Fruit fly (Drosophila melanogaster) Kc167 (cell line): Measurements from ENCODE around the gene eIF3i.

Source experiments
- Myc ChIP-seq: fragments of >200 bp; optimal IDR thresholded peaks from 2 replicates; lab custom pipeline; 2017; ENCODE audit warnings: missing external identifiers
- Sin3A ChIP-seq: fragments of >200 bp; optimal IDR thresholded peaks from 2 replicates; lab custom pipeline; 2018; ENCODE audit warnings: missing external identifiers
- h ChIP-seq: fragments of >200 bp; optimal IDR thresholded peaks from 3 replicates; lab custom pipeline; 2018; ENCODE audit warnings: missing external identifiers
- insv ChIP-seq: fragments of >200 bp; optimal IDR thresholded peaks from 3 replicates; lab custom pipeline; 2018; ENCODE audit warnings: missing external identifiers
- psq ChIP-seq: fragments of >200 bp; optimal IDR thresholded peaks from 2 replicates; lab custom pipeline; 2017; ENCODE audit warnings: missing external identifiers
- ttk ChIP-seq: sonication (Bioruptor generic); optimal IDR thresholded peaks from 2 replicates; lab custom pipeline; 2017; ENCODE audit warnings: missing external identifiers

DNA sequence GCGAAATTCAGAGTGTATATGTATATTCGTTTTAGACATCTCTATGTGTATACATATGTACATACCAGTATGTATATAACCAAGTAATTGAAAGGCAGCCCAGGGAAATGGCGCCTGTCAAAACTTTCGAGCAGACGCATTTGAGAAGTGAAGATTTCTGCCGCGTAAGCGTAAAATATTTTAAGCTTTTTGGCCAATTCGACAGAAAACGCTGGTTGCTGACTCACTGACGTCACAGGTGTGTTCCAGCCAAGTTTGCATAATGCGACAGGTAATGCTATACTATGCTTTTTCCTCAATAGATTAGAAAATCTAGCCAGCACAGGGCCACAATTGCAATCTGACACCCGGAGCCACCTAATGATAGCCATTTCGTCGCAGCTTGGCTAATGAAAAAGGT lies 50.8 kb downstream of the eIF3i start:
- TF ChIP-seq psq (lab: Kevin White, UChicago), result no peak
- no peak for TF ChIP-seq ttk (lab: Kevin White, UChicago)
- no peak for TF ChIP-seq insv (lab: Kevin White, UChicago)
- TF ChIP-seq Sin3A (lab: Kevin White, UChicago), result no peak
- no peak for TF ChIP-seq h (lab: Kevin White, UChicago)
- TF ChIP-seq Myc (lab: Kevin White, UChicago), result no peak
